Fruit fly (Drosophila melanogaster): ENCODE results near the gene CG13829.

DNA sequence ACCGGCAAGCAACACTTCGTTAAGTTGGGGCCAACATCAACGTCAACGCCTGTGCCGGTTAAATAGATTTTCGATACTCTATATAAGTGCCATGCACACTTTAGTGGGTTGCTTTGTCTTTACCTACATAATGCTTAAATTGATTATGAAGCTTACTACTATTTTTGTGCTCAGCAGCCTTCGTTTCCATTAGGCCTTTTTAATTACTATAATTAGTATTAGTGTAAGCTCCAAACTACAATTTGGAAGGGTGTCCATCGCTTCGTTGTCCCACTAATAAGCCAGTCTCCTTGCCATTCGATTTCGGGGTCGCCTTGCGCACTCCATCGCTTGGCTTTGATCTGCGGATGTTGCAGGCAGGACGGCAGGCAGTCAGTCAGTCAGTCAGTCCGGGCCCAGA, 13.5 kb downstream of the CG13829 start:
- TF ChIP-seq CG8478 (optimal IDR thresholded peaks at IDR 0.05) (no peak), CTCF (optimal IDR thresholded peaks at IDR 0.05) (no peak)
